Worm (Caenorhabditis elegans) whole organism, L2 larva: ENCODE results near the gene C35B1.9.
A peak's percentile ranks its signal among the peaks of the same experiment; 100 is the strongest.

Experiments
- C34F6.9 ChIP-seq: fragments of 150-350 bp; optimal IDR thresholded peaks from 2 replicates; lab custom pipeline; 2014; ENCODE audit warnings: missing biosample characterization, missing genetic modification characterization
- F13H6.1 ChIP-seq: sonication (generic microtip); optimal IDR thresholded peaks from 2 replicates; lab custom pipeline; 2016; ENCODE audit warnings: missing genetic modification characterization, missing compliant biosample characterization
- Y55F3AM.14 ChIP-seq: fragments of 200-800 bp; sonication (Bioruptor generic); optimal IDR thresholded peaks from 2 replicates; lab custom pipeline; 2018; ENCODE audit warnings: mild to moderate bottlenecking, missing genetic modification characterization, missing compliant biosample characterization
- ZK546.5 ChIP-seq: sonication (generic microtip); optimal IDR thresholded peaks from 2 replicates; lab custom pipeline; 2017; ENCODE audit warnings: missing biosample characterization, missing genetic modification characterization
- aly-2 ChIP-seq: fragments of 150-350 bp; optimal IDR thresholded peaks from 2 replicates; lab custom pipeline; 2014; ENCODE audit warnings: missing biosample characterization, missing genetic modification characterization
- blmp-1 ChIP-seq: sonication (generic microtip); optimal IDR thresholded peaks from 2 replicates; lab custom pipeline; 2017; ENCODE audit warnings: missing genetic modification characterization, mild to moderate bottlenecking, missing compliant biosample characterization, antibody characterized with exemption, moderate library complexity; ENCODE audit not compliant: insufficient read depth
- ceh-16 ChIP-seq: fragments of 150-350 bp; optimal IDR thresholded peaks from 2 replicates; lab custom pipeline; 2014; ENCODE audit warnings: missing biosample characterization, missing genetic modification characterization
- ceh-82 ChIP-seq: fragments of 150-350 bp; optimal IDR thresholded peaks from 2 replicates; lab custom pipeline; 2014; ENCODE audit warnings: missing biosample characterization, missing genetic modification characterization
- crh-2 ChIP-seq: sonication (generic microtip); optimal IDR thresholded peaks from 2 replicates; lab custom pipeline; 2017; ENCODE audit warnings: missing biosample characterization, missing genetic modification characterization
- dmd-4 ChIP-seq: sonication (generic microtip); optimal IDR thresholded peaks from 2 replicates; lab custom pipeline; 2017; ENCODE audit warnings: missing biosample characterization, missing genetic modification characterization
- egl-27 ChIP-seq: sonication (generic microtip); optimal IDR thresholded peaks from 3 replicates; lab custom pipeline; 2017; ENCODE audit warnings: missing biosample characterization, missing genetic modification reagents, missing genetic modification characterization
- fos-1 ChIP-seq: fragments of 150-350 bp; optimal IDR thresholded peaks from 2 replicates; lab custom pipeline; 2014; ENCODE audit warnings: missing biosample characterization, missing genetic modification characterization
- gmeb-1 ChIP-seq: fragments of 150-350 bp; optimal IDR thresholded peaks from 2 replicates; lab custom pipeline; 2014; ENCODE audit warnings: missing biosample characterization, missing genetic modification characterization
- lin-11 ChIP-seq: fragments of 150-350 bp; sonication (generic microtip); optimal IDR thresholded peaks from 2 replicates; lab custom pipeline; 2014; ENCODE audit warnings: missing biosample characterization, missing genetic modification characterization, inconsistent platforms, mixed read lengths
- lin-39 ChIP-seq: fragments of 150-350 bp; optimal IDR thresholded peaks from 2 replicates; lab custom pipeline; 2014; ENCODE audit warnings: missing biosample characterization, missing genetic modification reagents, missing genetic modification characterization
- lsy-2 ChIP-seq, 2 experiments: fragments of 150-350 bp in 1 of 2; sonication (generic microtip) in 1 of 2; optimal IDR thresholded peaks; 2 replicates each; lab custom pipeline; 2014 to 2017; ENCODE audit warnings: missing biosample characterization in 2 of 2, missing genetic modification characterization in 2 of 2
- mbf-1 ChIP-seq: sonication (generic microtip); optimal IDR thresholded peaks from 2 replicates; lab custom pipeline; 2017; ENCODE audit warnings: missing biosample characterization, missing genetic modification characterization
- mdl-1 ChIP-seq, 2 experiments: fragments of 150-350 bp in 1 of 2; sonication (generic microtip) in 1 of 2; optimal IDR thresholded peaks; 2 replicates each; lab custom pipeline; 2017; ENCODE audit warnings: missing biosample characterization in 2 of 2, missing genetic modification characterization in 2 of 2
- nhr-11 ChIP-seq: fragments of 150-350 bp; optimal IDR thresholded peaks from 2 replicates; lab custom pipeline; 2014; ENCODE audit warnings: missing biosample characterization, missing genetic modification characterization
- nhr-129 ChIP-seq: fragments of 150-350 bp; optimal IDR thresholded peaks from 2 replicates; lab custom pipeline; 2014; ENCODE audit warnings: missing biosample characterization, missing genetic modification characterization
- nhr-23 ChIP-seq: fragments of 150-350 bp; optimal IDR thresholded peaks from 2 replicates; lab custom pipeline; 2014; ENCODE audit warnings: missing biosample characterization, missing genetic modification reagents, missing genetic modification characterization
- nhr-25 ChIP-seq: fragments of 150-350 bp; sonication (generic microtip); optimal IDR thresholded peaks from 3 replicates; lab custom pipeline; 2014; ENCODE audit warnings: missing biosample characterization, missing genetic modification characterization
- nhr-77 ChIP-seq: fragments of 150-350 bp; optimal IDR thresholded peaks from 2 replicates; lab custom pipeline; 2014; ENCODE audit warnings: missing biosample characterization, missing genetic modification characterization
- peb-1 ChIP-seq: fragments of 150-350 bp; optimal IDR thresholded peaks from 2 replicates; lab custom pipeline; 2014; ENCODE audit warnings: missing biosample characterization, missing genetic modification characterization
- sem-4 ChIP-seq: fragments of 150-350 bp; optimal IDR thresholded peaks from 2 replicates; lab custom pipeline; 2014; ENCODE audit warnings: missing biosample characterization, missing genetic modification reagents, missing genetic modification characterization
- skn-1 ChIP-seq: sonication (generic microtip); optimal IDR thresholded peaks from 2 replicates; lab custom pipeline; 2017; ENCODE audit warnings: missing biosample characterization, missing genetic modification characterization
- sma-9 ChIP-seq, 2 experiments: fragments of 150-350 bp in 1 of 2; sonication (generic microtip) in 1 of 2; optimal IDR thresholded peaks; 2 replicates each; lab custom pipeline; 2014 to 2016; ENCODE audit warnings: missing genetic modification characterization in 2 of 2, mild to moderate bottlenecking in 1 of 2, missing biosample characterization in 1 of 2, missing compliant biosample characterization in 1 of 2, missing genetic modification reagents in 1 of 2, moderate library complexity in 1 of 2
- unc-55 ChIP-seq: fragments of 150-350 bp; sonication (generic microtip); optimal IDR thresholded peaks from 3 replicates; lab custom pipeline; 2014; ENCODE audit warnings: missing biosample characterization, missing genetic modification reagents, missing genetic modification characterization
- ztf-1 ChIP-seq: fragments of 200-800 bp; sonication (Bioruptor generic); conservative IDR thresholded peaks from 2 replicates; pipeline ENCODE4 v1.3.6; 2022; ENCODE audit warnings: missing genetic modification characterization, missing compliant biosample characterization
- ztf-4 ChIP-seq: fragments of 150-350 bp; optimal IDR thresholded peaks from 2 replicates; lab custom pipeline; 2014; ENCODE audit warnings: missing biosample characterization, missing genetic modification characterization

C35B1.9 gene

DNA sequence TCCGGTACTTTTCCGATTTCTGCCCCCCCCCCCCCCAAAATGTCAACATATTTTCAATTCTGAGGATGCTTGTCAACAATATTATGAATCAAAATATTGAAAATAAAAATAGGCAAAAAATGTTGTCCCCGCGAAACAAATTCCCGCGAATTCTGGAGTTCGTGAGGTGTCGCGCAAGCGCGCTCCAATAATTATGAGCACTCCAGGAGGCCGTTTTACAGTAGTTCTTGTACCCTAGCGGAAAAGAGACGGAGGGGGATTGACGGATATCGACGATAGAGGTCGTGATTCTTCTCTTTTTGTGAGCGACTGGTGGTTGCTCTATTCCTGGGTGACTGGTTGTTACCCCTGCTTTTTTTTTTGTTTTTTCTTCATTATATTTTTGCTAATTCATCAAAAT, 9.9 kb downstream of the C35B1.9 start:
- TF ChIP-seq sma-9 (GFP tag; optimal IDR thresholded peaks at IDR 0.05; lab: Kevin White, UChicago) (no peak), sma-9 (tag; optimal IDR thresholded peaks at IDR 0.05; lab: Kevin White, UChicago) (no peak), ztf-1 (GFP tag; lab: Robert Waterston, UW) (no peak), dmd-4 (tag; lab: Kevin White, UChicago) (no peak), ceh-16 (tag; lab: Kevin White, UChicago) (no peak), skn-1 (tag; lab: Kevin White, UChicago) (no peak), mbf-1 (tag; lab: Kevin White, UChicago) (no peak), F13H6.1 (tag; lab: Kevin White, UChicago) (no peak), peb-1 (tag; lab: Kevin White, UChicago) (no peak), mdl-1 (tag; optimal IDR thresholded peaks at IDR 0.05; lab: Kevin White, UChicago) (no peak), lin-39 (tag; lab: Kevin White, UChicago) (no peak), ztf-4 (tag; lab: Kevin White, UChicago) (no peak), lsy-2 (tag; optimal IDR thresholded peaks at IDR 0.05; lab: Kevin White, UChicago) (no peak), egl-27 (tag; lab: Kevin White, UChicago) (no peak), ceh-82 (tag; lab: Kevin White, UChicago) (no peak), gmeb-1 (tag; lab: Kevin White, UChicago) (no peak), nhr-129 (tag; lab: Kevin White, UChicago) (no peak), sem-4 (tag; lab: Kevin White, UChicago) (no peak)

DNA sequence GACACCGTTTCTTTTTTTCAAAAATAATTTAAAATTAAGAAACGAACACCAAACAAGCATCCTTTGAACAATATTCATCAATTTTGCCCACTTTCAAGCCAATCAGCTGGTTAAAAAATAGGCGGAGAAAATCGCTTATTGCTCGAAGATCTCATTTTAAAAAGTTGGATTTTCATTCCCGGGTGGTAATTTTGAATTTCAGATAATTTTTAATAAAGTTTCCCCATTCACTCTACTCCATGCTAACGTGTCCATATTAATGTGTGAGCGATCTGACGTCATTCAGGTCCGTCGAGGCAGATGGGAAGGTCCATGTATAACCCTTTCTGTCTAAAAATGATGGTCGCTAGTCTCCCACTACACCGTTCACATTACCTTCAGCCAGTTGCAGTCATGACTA, 12.3 kb downstream of the C35B1.9 start, which contains the start of gene fbxb-55:
TSS of gene fbxb-55 (plus strand) at position 301 of the 400 bp plus-strand sequence.
- TF ChIP-seq nhr-23 (no peak), sem-4 (tag; lab: Kevin White, UChicago) (no peak), F13H6.1 (tag; lab: Kevin White, UChicago) (no peak), ZK546.5 (tag; lab: Kevin White, UChicago) (no peak), lin-39 (tag; lab: Kevin White, UChicago) (no peak), ztf-1 (GFP tag; lab: Robert Waterston, UW) (no peak), nhr-25 (no peak), blmp-1 (tag; lab: Kevin White, UChicago) (no peak)

DNA sequence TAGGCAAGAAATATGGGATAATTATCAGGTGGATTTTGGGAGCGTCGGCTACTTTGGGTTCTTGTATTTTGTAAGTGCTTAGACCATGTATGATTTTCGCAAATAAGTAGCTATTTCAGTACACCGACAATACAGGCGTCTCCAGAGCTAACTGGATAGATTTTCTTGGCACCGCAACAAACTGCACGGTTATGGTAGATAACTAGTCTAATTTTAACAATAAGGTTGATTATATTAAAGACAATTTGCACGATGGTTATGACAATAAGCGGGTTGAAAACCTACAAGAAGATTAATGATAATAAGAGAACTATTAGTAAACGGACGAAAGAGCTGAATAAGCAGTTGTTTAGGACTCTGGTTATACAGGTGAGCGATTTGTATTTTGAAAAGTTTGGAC, 13.4 kb downstream of the C35B1.9 start:
- TF ChIP-seq crh-2, result no peak
- TF ChIP-seq, all 48 proteins: peak for 0

DNA sequence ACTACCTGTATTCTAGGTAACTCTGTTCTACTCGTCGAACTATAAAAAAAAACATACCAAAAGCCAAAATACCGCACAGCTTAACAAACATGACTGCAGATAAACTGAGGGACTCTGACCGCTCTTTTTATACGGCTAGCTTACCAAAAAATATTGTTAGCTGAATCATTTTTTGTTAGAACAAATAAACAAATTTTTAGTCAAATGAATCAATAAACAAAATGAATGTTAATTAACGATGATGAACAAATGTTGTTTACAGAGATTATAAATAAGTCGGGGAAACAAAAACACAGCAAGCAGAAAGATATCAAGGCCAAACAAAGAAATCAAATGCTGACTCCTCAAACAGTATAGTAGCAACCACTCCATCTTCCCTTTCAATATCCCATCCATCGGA, 17.2 kb downstream of the C35B1.9 start, which contains the start of gene ilys-6:
TSS of gene ilys-6 (minus strand) at position 101 of the 400 bp plus-strand sequence.
- no peak for TF ChIP-seq Y55F3AM.14 (GFP tag; lab: Kevin White, UChicago)
- no peak for TF ChIP-seq skn-1 (tag; lab: Kevin White, UChicago)
- no peak for TF ChIP-seq nhr-25
- TF ChIP-seq mdl-1 (tag; optimal IDR thresholded peaks at IDR 0.05; lab: Kevin White, UChicago), result no peak
- no peak for TF ChIP-seq lin-11 (tag; lab: Kevin White, UChicago)
- TF ChIP-seq sem-4 (tag; lab: Kevin White, UChicago), result no peak

DNA sequence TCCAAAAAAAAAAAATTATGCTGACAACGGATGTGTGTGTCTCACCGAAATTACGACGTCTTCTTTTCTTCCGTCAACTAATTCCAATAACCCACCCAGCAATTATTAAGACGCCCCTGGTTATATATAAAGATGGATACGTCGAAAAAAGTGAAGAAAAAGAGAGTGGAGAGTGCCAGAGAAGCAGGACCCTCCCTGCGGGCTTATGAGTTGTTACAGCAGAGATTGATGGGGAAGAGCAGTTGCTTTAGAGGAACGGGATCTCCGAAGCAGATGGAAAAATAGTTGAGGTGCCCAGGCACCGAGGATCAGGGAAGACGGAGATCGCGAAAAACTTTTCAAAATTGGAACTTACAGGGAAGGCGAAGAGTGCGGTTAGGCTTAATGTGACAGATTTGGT, 25.4 kb downstream of the C35B1.9 start:
- TF ChIP-seq C34F6.9 (tag; lab: Kevin White, UChicago), result no peak
- TF ChIP-seq aly-2 (tag; lab: Kevin White, UChicago), result no peak
- no peak for TF ChIP-seq ZK546.5 (tag; lab: Kevin White, UChicago)
- no peak for TF ChIP-seq nhr-11 (tag; lab: Kevin White, UChicago)
- TF ChIP-seq lin-11 (tag; lab: Kevin White, UChicago), result no peak
- TF ChIP-seq ztf-4 (tag; lab: Kevin White, UChicago), result no peak
- TF ChIP-seq nhr-77 (tag; lab: Kevin White, UChicago), result no peak
- TF ChIP-seq lsy-2 (tag; optimal IDR thresholded peaks at IDR 0.05; lab: Kevin White, UChicago), result no peak
- no peak for TF ChIP-seq peb-1 (tag; lab: Kevin White, UChicago)
- TF ChIP-seq unc-55, result no peak
- no peak for TF ChIP-seq lin-39 (tag; lab: Kevin White, UChicago)

DNA sequence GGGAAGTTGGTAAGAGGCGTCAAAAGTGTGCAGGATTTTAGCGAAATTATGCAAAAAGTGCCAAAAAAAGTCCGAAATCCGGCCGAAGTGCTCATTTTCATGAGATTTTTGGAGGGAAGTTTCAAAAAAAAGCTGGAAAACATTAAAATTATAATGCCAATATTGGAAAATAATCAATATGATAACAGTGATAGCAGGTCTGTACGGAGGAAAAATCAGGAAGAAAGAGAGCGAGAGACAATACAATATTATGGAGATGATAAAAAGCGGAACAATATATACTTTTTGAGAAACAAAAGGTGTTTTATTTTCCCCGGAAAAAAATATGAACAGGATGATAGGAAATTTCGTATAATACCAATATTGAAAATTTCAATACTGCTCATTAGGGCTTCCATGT, 27.3 kb downstream of the C35B1.9 start:
- TF ChIP-seq ztf-1 (GFP tag; lab: Robert Waterston, UW) (no peak), fos-1 (tag; lab: Kevin White, UChicago) (peak; percentile 15)
